Fruit fly (Drosophila melanogaster): ENCODE measurements around the gene kst.

kst gene

dm6 chr3L:3373994-3374623, 37.4 kb downstream of the kst start, which contains the start of the genes Ythdc1 and CG12010 (continued):
- TF ChIP-seq CG18619 (GFP tag; optimal IDR thresholded peaks at IDR 0.05): peak; percentile 10
- TF ChIP-seq Nf-YA (GFP tag; IDR thresholded peaks at IDR 0.05): no peak
- TF ChIP-seq pnt (GFP tag; optimal IDR thresholded peaks at IDR 0.05): no peak
- TF ChIP-seq Stat92E (GFP tag; optimal IDR thresholded peaks at IDR 0.05): peak in 1 of 3 experiments; percentile 45
- TF ChIP-seq CG12155 (GFP tag; optimal IDR thresholded peaks at IDR 0.05): no peak
- TF ChIP-seq CrebB (tag; optimal IDR thresholded peaks at IDR 0.05): no peak
- TF ChIP-seq Lim3 (GFP tag; IDR thresholded peaks at IDR 0.05): no peak
- TF ChIP-seq CG18764 (GFP tag; optimal IDR thresholded peaks at IDR 0.05): no peak
- no peak for TF ChIP-seq chn (GFP tag; optimal IDR thresholded peaks at IDR 0.05)
- no peak for TF ChIP-seq CG11695 (GFP tag; IDR thresholded peaks at IDR 0.05)
- TF ChIP-seq CG14441 (GFP tag; IDR thresholded peaks at IDR 0.05): no peak
- TF ChIP-seq ind (GFP tag; optimal IDR thresholded peaks at IDR 0.05): no peak
- no peak for TF ChIP-seq ham (GFP tag; IDR thresholded peaks at IDR 0.05)
- TF ChIP-seq nau (GFP tag; optimal IDR thresholded peaks at IDR 0.05): no peak
- TF ChIP-seq peb (GFP tag; IDR thresholded peaks at IDR 0.05): no peak
- TF ChIP-seq ap (GFP tag; IDR thresholded peaks at IDR 0.05): no peak
- TF ChIP-seq CG4617 (GFP tag; optimal IDR thresholded peaks at IDR 0.05; ENCODE audit: borderline replicate concordance): peak; percentile 87
- peak; percentile 96 for TF ChIP-seq CG6791 (GFP tag; IDR thresholded peaks at IDR 0.05; ENCODE audit: partially characterized antibody)
- peak; percentile 92 for TF ChIP-seq Nf-YB (GFP tag; optimal IDR thresholded peaks at IDR 0.05)

dm6 chr3L:3376551-3376950, 39.9 kb downstream of the kst start, which contains the start of gene CG12012:
Gene CG12012, plus strand, starts transcription at chr3L:3376757.
- TF ChIP-seq ase (GFP tag; IDR thresholded peaks at IDR 0.05): no peak
- no peak for TF ChIP-seq CG3407 (GFP tag; optimal IDR thresholded peaks at IDR 0.05)
- TF ChIP-seq Dek (tag; optimal IDR thresholded peaks at IDR 0.05): no peak
- TF ChIP-seq tin (GFP tag; optimal IDR thresholded peaks at IDR 0.05): no peak
- TF ChIP-seq CG3726 (GFP tag; IDR thresholded peaks at IDR 0.05): no peak
- TF ChIP-seq Stat92E (GFP tag; optimal IDR thresholded peaks at IDR 0.05): no peak
- 0 out of 4 replicates have a peak, but pooled peaks have one; percentile 20 for TF ChIP-seq chinmo (GFP tag; IDR thresholded peaks at IDR 0.05; ENCODE audit: partially characterized antibody)
- TF ChIP-seq CG7928 (GFP tag; optimal IDR thresholded peaks at IDR 0.05): no peak
- no peak for TF ChIP-seq Usf (GFP tag; optimal IDR thresholded peaks at IDR 0.05)
- no peak for TF ChIP-seq dmrt11E (tag; optimal IDR thresholded peaks at IDR 0.05)
- no peak for TF ChIP-seq E2f1 (GFP tag; IDR thresholded peaks at IDR 0.05)
- TF ChIP-seq CG16813 (GFP tag; IDR thresholded peaks at IDR 0.05; ENCODE audit: partially characterized antibody): peak; percentile 48; the same call in 1 of the 3 replicates
- TF ChIP-seq CG10959 (GFP tag; IDR thresholded peaks at IDR 0.05): no peak
- peak; percentile 62 for TF ChIP-seq Dref (GFP tag; IDR thresholded peaks at IDR 0.05)
- no peak for TF ChIP-seq org-1 (GFP tag; optimal IDR thresholded peaks at IDR 0.05)
- TF ChIP-seq zen2 (GFP tag; IDR thresholded peaks at IDR 0.05; ENCODE audit: partially characterized antibody): peak; percentile 50; the same call in 1 of the 3 replicates
- no peak for TF ChIP-seq ham (GFP tag; IDR thresholded peaks at IDR 0.05)
- no peak for TF ChIP-seq cad (GFP tag; optimal IDR thresholded peaks at IDR 0.05)
- no peak for TF ChIP-seq ems (GFP tag; optimal IDR thresholded peaks at IDR 0.05)
- no peak for TF ChIP-seq grn (GFP tag; optimal IDR thresholded peaks at IDR 0.05)
- no peak for TF ChIP-seq Ptx1 (GFP tag; IDR thresholded peaks at IDR 0.05)
- TF ChIP-seq gsb (GFP tag; IDR thresholded peaks at IDR 0.05): no peak
- TF ChIP-seq bab2 (GFP tag; optimal IDR thresholded peaks at IDR 0.05): no peak
- no peak for TF ChIP-seq CG4360 (GFP tag; IDR thresholded peaks at IDR 0.05)
- no peak for TF ChIP-seq CG15601 (tag; optimal IDR thresholded peaks at IDR 0.05)
- TF ChIP-seq CG8359 (GFP tag; optimal IDR thresholded peaks at IDR 0.05; ENCODE audit: borderline replicate concordance): no peak
- no peak for TF ChIP-seq sug (tag; optimal IDR thresholded peaks at IDR 0.05)
- no peak for TF ChIP-seq ci (GFP tag; IDR thresholded peaks at IDR 0.05)
- peak; percentile 55; the same call in 1 of the 2 replicates for TF ChIP-seq nerfin-2 (GFP tag; IDR thresholded peaks at IDR 0.05; ENCODE audit: partially characterized antibody)
- peak; percentile 57 for TF ChIP-seq Bgb (GFP tag; IDR thresholded peaks at IDR 0.05; ENCODE audit: partially characterized antibody)
- TF ChIP-seq CG7372 (GFP tag; IDR thresholded peaks at IDR 0.05): no peak
- no peak for TF ChIP-seq otp (GFP tag; IDR thresholded peaks at IDR 0.05)
- no peak for TF ChIP-seq CG18476 (GFP tag; optimal IDR thresholded peaks at IDR 0.05)
